Worm (Caenorhabditis elegans) whole organism, late embryonic: ENCODE results near the gene C56C10.6.
"Not testable (repeated sequence)": the region's sequence is repeated elsewhere in the genome, so short reads cannot be mapped to it uniquely, and the experiment has no call there.

ENCODE experiments used
- C08G9.2 ChIP-seq: sonication (generic microtip); optimal IDR thresholded peaks from 2 replicates; lab custom pipeline; 2016; ENCODE audit warnings: mild to moderate bottlenecking, missing genetic modification characterization, moderate library complexity, missing compliant biosample characterization
- C38D4.7 ChIP-seq: fragments of 200-800 bp; sonication (Bioruptor generic); optimal IDR thresholded peaks from 2 replicates; lab custom pipeline; 2018; ENCODE audit warnings: mild to moderate bottlenecking, missing genetic modification characterization, moderate library complexity, missing compliant biosample characterization
- F13H6.1 ChIP-seq: sonication (generic microtip); optimal IDR thresholded peaks from 2 replicates; lab custom pipeline; 2016; ENCODE audit warnings: missing genetic modification characterization, missing compliant biosample characterization
- K09A11.1 ChIP-seq: sonication (generic microtip); optimal IDR thresholded peaks from 2 replicates; lab custom pipeline; 2017; ENCODE audit warnings: antibody characterized with exemption, mild to moderate bottlenecking, missing genetic modification characterization, missing compliant biosample characterization; ENCODE audit not compliant: insufficient read depth
- Y22D7AL.16 ChIP-seq: sonication (generic microtip); optimal IDR thresholded peaks from 2 replicates; lab custom pipeline; 2016; ENCODE audit warnings: missing genetic modification characterization, missing compliant biosample characterization
- ceh-14 ChIP-seq: sonication (generic microtip); optimal IDR thresholded peaks from 2 replicates; lab custom pipeline; 2016; ENCODE audit warnings: missing genotype, missing genetic modification characterization, missing compliant biosample characterization
- ceh-22 ChIP-seq: sonication (generic microtip); optimal IDR thresholded peaks from 2 replicates; lab custom pipeline; 2017; ENCODE audit warnings: missing biosample characterization, missing genetic modification characterization
- ceh-30 ChIP-seq: fragments of 150-350 bp; optimal IDR thresholded peaks from 2 replicates; lab custom pipeline; 2014; ENCODE audit warnings: missing biosample characterization, missing genetic modification characterization
- ceh-34 ChIP-seq: sonication (generic microtip); optimal IDR thresholded peaks from 2 replicates; lab custom pipeline; 2016; ENCODE audit warnings: mild to moderate bottlenecking, missing genetic modification characterization, missing compliant biosample characterization
- ceh-6 ChIP-seq: fragments of 200-800 bp; sonication (Bioruptor generic); optimal IDR thresholded peaks from 2 replicates; lab custom pipeline; 2018; ENCODE audit warnings: mild to moderate bottlenecking, missing genetic modification characterization, missing compliant biosample characterization
- ceh-9 ChIP-seq: sonication (generic microtip); optimal IDR thresholded peaks from 2 replicates; lab custom pipeline; 2016; ENCODE audit warnings: mild to moderate bottlenecking, missing genetic modification characterization, inconsistent platforms, missing compliant biosample characterization
- dmd-4 ChIP-seq: sonication (generic microtip); optimal IDR thresholded peaks from 2 replicates; lab custom pipeline; 2016; ENCODE audit warnings: borderline replicate concordance, missing genetic modification characterization, missing compliant biosample characterization
- eyg-1 ChIP-seq: sonication (generic microtip); optimal IDR thresholded peaks from 2 replicates; lab custom pipeline; 2016; ENCODE audit warnings: missing genotype, missing genetic modification characterization, missing compliant biosample characterization
- fax-1 ChIP-seq: sonication (generic microtip); optimal IDR thresholded peaks from 2 replicates; lab custom pipeline; 2016; ENCODE audit warnings: missing genotype, missing genetic modification characterization, missing compliant biosample characterization
- fkh-10 ChIP-seq: fragments of 150-350 bp; optimal IDR thresholded peaks from 2 replicates; lab custom pipeline; 2014; ENCODE audit warnings: missing biosample characterization, missing genetic modification reagents, missing genetic modification characterization
- fkh-6 ChIP-seq: sonication (generic microtip); optimal IDR thresholded peaks from 2 replicates; lab custom pipeline; 2016; ENCODE audit warnings: missing genetic modification characterization, missing compliant biosample characterization
- gmeb-2 ChIP-seq: sonication (generic microtip); optimal IDR thresholded peaks from 2 replicates; lab custom pipeline; 2016; ENCODE audit warnings: missing genetic modification characterization, inconsistent platforms, missing compliant biosample characterization
- hlh-13 ChIP-seq: fragments of 200-800 bp; sonication (Bioruptor generic); optimal IDR thresholded peaks from 2 replicates; lab custom pipeline; 2018; ENCODE audit warnings: mild to moderate bottlenecking, missing genetic modification characterization, missing compliant biosample characterization
- hlh-8 ChIP-seq: sonication (generic microtip); optimal IDR thresholded peaks from 2 replicates; lab custom pipeline; 2016; ENCODE audit warnings: missing genotype, missing genetic modification characterization, missing compliant biosample characterization
- lin-11 ChIP-seq: fragments of 200-800 bp; sonication (Bioruptor generic); optimal IDR thresholded peaks from 2 replicates; lab custom pipeline; 2018; ENCODE audit warnings: mild to moderate bottlenecking, missing genetic modification characterization, missing compliant biosample characterization
- madf-2 ChIP-seq: sonication (generic microtip); optimal IDR thresholded peaks from 2 replicates; lab custom pipeline; 2017; ENCODE audit warnings: missing genetic modification characterization, missing compliant biosample characterization
- mec-3 ChIP-seq: sonication (generic microtip); optimal IDR thresholded peaks from 2 replicates; lab custom pipeline; 2016; ENCODE audit warnings: borderline replicate concordance, missing genetic modification characterization, missing compliant biosample characterization
- nfya-1 ChIP-seq: sonication (generic microtip); optimal IDR thresholded peaks from 2 replicates; lab custom pipeline; 2017; ENCODE audit warnings: missing genetic modification characterization, mild to moderate bottlenecking, missing compliant biosample characterization, antibody characterized with exemption, moderate library complexity
- nhr-11 ChIP-seq: fragments of 150-350 bp; optimal IDR thresholded peaks from 2 replicates; lab custom pipeline; 2014; ENCODE audit warnings: missing biosample characterization, missing genetic modification characterization
- nhr-232 ChIP-seq: sonication (generic microtip); optimal IDR thresholded peaks from 2 replicates; lab custom pipeline; 2016; ENCODE audit warnings: missing genetic modification characterization, missing compliant biosample characterization
- npax-4 ChIP-seq: sonication (generic microtip); optimal IDR thresholded peaks from 2 replicates; lab custom pipeline; 2016; ENCODE audit warnings: missing genetic modification characterization, missing compliant biosample characterization
- odd-2 ChIP-seq: sonication (generic microtip); optimal IDR thresholded peaks from 2 replicates; lab custom pipeline; 2017; ENCODE audit warnings: antibody characterized with exemption, mild to moderate bottlenecking, missing genetic modification characterization, missing compliant biosample characterization
- pag-3 ChIP-seq: sonication (generic microtip); optimal IDR thresholded peaks from 2 replicates; lab custom pipeline; 2016; ENCODE audit warnings: missing compliant biosample characterization, missing genetic modification characterization, borderline replicate concordance
- pax-1 ChIP-seq: fragments of 150-350 bp; optimal IDR thresholded peaks from 2 replicates; lab custom pipeline; 2014; ENCODE audit warnings: missing biosample characterization, missing genetic modification characterization
- pha-4 ChIP-seq: fragments of 150-350 bp; optimal IDR thresholded peaks from 2 replicates; lab custom pipeline; 2018; ENCODE audit warnings: missing biosample characterization, missing genetic modification reagents, missing genetic modification characterization
- sdc-2 ChIP-seq: sonication (generic microtip); optimal IDR thresholded peaks from 2 replicates; lab custom pipeline; 2016; ENCODE audit warnings: missing genotype, missing genetic modification characterization, missing compliant biosample characterization
- tbx-7 ChIP-seq: sonication (generic microtip); optimal IDR thresholded peaks from 2 replicates; lab custom pipeline; 2016; ENCODE audit warnings: missing genotype, missing genetic modification characterization, missing compliant biosample characterization
- ttx-3 ChIP-seq: sonication (generic microtip); optimal IDR thresholded peaks from 2 replicates; lab custom pipeline; 2016; ENCODE audit warnings: missing genetic modification reagents, missing genetic modification characterization, missing compliant biosample characterization

Gene C56C10.6

DNA sequence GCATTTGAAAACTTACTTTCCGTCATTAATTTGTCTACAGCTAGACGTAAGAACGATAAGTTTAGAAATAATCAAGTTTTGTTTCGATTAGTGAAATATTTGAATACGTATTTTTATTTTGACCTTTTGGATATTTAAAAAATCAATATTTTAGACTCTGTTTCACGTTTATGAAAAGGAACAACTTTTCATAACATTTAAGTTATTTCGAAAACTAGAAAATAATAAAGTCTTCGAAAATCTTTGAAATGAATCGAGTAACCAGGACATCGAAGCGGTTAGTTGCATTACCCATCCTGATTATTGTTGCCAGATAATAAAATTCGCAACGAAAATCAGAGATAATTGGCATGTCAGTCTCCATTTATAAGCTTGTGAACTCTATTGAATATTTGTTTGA, at the start of gene C56C10.6:
C56C10.6 (minus strand) TSS at position 101 of the 400 bp plus-strand sequence.
- TF ChIP-seq hlh-8 (tag; lab: Kevin White, UChicago) = no peak
- TF ChIP-seq pag-3 (tag; lab: Kevin White, UChicago) = no peak
- no peak for TF ChIP-seq nfya-1 (tag; lab: Kevin White, UChicago)
- no peak for TF ChIP-seq madf-2
- no peak for TF ChIP-seq ceh-22 (tag; lab: Kevin White, UChicago)
- no peak for TF ChIP-seq sdc-2 (tag; lab: Kevin White, UChicago)
- TF ChIP-seq gmeb-2 (tag; lab: Kevin White, UChicago) = no peak
- no peak for TF ChIP-seq npax-4
- TF ChIP-seq K09A11.1 (tag; lab: Kevin White, UChicago) = no peak
- no peak for TF ChIP-seq ttx-3 (tag; lab: Kevin White, UChicago)
- TF ChIP-seq ceh-34 (tag; lab: Kevin White, UChicago) = no peak
- TF ChIP-seq ceh-6 (GFP tag; lab: Kevin White, UChicago) = no peak
- no peak for TF ChIP-seq fkh-6 (tag; lab: Kevin White, UChicago)

DNA sequence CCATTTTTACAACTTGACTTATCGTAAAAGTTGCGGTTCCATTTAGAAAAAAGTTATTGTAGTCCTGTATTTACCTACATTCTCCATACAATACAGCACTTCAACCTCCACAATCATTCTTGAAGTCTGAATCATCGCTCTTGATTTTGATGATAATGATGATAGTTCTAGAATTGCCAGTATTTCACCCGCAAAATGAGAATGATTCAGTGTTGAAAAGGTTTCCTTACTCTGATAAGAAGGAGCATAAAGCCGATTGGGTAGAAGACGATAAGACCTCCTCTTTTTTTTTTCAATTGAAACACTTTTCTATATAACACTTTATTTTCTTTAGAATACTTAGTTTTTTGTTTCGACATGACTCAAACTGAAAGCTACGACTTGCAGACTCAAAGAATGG, 49.7 kb upstream of the C56C10.6 start, which contains the start of gene T19D12.4:
T19D12.4 (plus strand) TSS at position 295 of the 400 bp plus-strand sequence.
- TF ChIP-seq fkh-10 (GFP tag; lab: Kevin White, UChicago) = no peak
- TF ChIP-seq nfya-1 (tag; lab: Kevin White, UChicago) = no peak
- no peak for TF ChIP-seq tbx-7 (tag; lab: Kevin White, UChicago)

DNA sequence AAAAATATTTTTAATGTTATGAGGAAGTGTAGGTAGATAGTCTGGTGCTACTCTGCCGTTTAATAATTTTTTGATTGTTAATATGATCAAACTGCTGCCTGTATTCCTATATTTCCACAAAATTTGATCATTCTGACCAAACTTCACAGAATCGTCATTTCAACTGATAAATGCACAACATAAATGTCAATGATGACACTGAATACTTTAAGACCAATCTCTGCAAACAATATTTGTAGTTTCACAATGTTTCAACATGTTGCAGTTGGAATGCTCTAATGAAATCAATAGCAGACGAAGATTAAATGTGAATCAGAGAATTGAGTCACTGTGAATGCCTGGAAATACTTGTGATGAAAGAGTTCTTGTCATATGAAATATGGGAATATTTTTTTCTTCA, 48.6 kb upstream of the C56C10.6 start:
- no peak for TF ChIP-seq C38D4.7 (GFP tag; lab: Kevin White, UChicago)
- no peak for TF ChIP-seq fax-1 (tag; lab: Kevin White, UChicago)
- no peak for TF ChIP-seq hlh-13 (GFP tag; lab: Kevin White, UChicago)
- no peak for TF ChIP-seq Y22D7AL.16 (tag; lab: Kevin White, UChicago)
- no peak for TF ChIP-seq madf-2
- TF ChIP-seq dmd-4 (tag; lab: Kevin White, UChicago) = no peak
- TF ChIP-seq fkh-10 (GFP tag; lab: Kevin White, UChicago) = no peak

DNA sequence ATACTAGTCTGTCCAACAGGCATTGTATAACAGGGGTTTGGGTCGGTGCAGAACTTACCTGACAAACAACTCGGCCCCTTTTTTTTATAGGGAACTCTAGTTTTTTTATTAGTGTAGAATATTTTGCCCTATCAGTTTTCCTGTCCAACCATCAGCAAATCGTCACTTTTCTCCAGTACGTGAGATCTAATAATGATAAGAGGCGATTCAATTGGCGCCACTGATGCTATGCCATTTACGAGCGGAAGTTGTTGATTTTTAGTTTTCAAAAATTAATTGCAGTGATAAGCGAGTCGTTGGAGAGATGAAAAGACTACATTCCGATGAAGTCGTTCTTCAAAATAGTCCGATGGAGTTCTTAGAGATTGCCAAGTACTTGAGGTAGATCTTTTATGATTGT, 47.3 kb upstream of the C56C10.6 start:
- no peak for TF ChIP-seq hlh-13 (GFP tag; lab: Kevin White, UChicago)
- no peak for TF ChIP-seq F13H6.1
- no peak for TF ChIP-seq nhr-11 (tag; lab: Kevin White, UChicago)
- no peak for TF ChIP-seq nhr-232 (tag; lab: Kevin White, UChicago)
- TF ChIP-seq pax-1 (tag; lab: Kevin White, UChicago) = no peak
- TF ChIP-seq tbx-7 (tag; lab: Kevin White, UChicago) = no peak
- no peak for TF ChIP-seq gmeb-2 (tag; lab: Kevin White, UChicago)
- TF ChIP-seq ceh-9 (tag; lab: Kevin White, UChicago) = no peak
- no peak for TF ChIP-seq lin-11
- no peak for TF ChIP-seq ceh-30 (tag; lab: Kevin White, UChicago)
- no peak for TF ChIP-seq ceh-14 (tag; lab: Kevin White, UChicago)
- no peak for TF ChIP-seq ttx-3 (tag; lab: Kevin White, UChicago)

DNA sequence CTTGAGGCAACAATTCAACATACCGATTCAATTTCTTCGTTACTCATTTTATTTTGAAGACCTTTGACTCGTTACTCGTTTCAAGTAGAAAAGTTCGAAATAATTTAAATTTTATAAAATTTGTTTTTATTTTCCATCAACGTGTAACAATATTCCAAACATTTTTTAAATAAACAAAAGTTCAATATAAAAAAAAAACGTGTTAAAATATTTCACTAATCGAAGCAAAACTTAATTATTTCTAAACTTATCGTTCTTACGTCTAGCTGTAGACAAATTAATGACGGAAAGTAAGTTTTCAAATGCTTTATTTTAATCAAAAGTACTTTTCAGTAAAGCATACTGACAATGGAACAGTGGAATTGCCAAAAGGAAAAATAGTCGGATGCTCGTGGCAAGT, 46.0 kb upstream of the C56C10.6 start, which contains the start of the genes F54H5.5 and F54H5.2:
F54H5.5 (minus strand) TSS at position 101 of the 400 bp plus-strand sequence.
F54H5.2 (plus strand) TSS at position 303 of the 400 bp plus-strand sequence.
- TF ChIP-seq mec-3, dmd-4, eyg-1 (tag; lab: Kevin White, UChicago): not testable (repeated sequence)

DNA sequence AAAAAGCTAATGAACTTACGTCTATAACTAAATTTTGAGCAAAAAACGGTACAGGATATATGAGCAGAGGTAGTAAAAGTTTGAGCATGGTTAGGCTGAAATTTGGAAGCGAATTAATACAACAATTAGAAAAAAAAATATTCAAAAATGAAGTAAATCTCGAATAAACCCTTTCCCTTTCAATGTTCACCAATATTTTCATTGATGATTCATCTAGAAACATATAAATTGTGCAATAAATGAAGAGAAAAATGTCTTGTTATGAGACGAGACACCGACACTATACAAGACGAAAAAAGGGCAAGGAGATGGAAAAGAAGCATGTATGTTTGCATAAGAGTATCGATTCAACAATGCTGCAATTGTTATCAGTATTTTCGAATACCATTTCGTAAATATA, 44.2 kb upstream of the C56C10.6 start, which contains the start of gene F54H5.14:
F54H5.14 (minus strand) TSS at position 101 of the 400 bp plus-strand sequence.
- TF ChIP-seq C38D4.7 (GFP tag; lab: Kevin White, UChicago) (no peak), C08G9.2 (tag; lab: Kevin White, UChicago) (no peak), pha-4 (no peak), odd-2 (tag; lab: Kevin White, UChicago) (no peak)
